Worm (Caenorhabditis elegans): Measurements from ENCODE around the gene C08B6.2.

The C08B6.2 gene

DNA sequence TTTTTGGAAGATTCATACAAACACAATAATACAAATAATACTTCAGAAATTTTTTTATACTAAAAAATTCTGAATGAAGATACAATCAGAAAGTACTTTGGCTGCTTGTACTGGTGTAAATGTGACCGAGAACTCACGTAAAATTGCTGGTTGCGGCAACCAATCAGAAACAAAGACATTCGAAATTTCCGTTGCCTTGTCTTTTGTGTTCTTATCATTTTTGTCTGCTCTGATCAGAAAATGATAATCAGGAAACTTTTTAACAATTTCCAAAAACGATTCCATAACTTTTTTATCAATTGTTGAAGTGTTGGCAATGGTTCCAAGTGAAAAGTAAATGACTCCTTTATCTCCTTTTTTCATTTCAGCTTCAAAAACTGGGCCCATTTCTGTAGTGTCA is 8.6 kb upstream of the C08B6.2 start:
- no peak for TF ChIP-seq unc-62 (GFP tag; optimal IDR thresholded peaks at IDR 0.05)
- peak; percentile 33 for TF ChIP-seq gmeb-1 (tag; optimal IDR thresholded peaks at IDR 0.05)
- no peak for TF ChIP-seq C34F6.9 (tag; optimal IDR thresholded peaks at IDR 0.05)
- TF ChIP-seq fos-1 (tag; optimal IDR thresholded peaks at IDR 0.05), result peak; percentile 83
- no peak for TF ChIP-seq R02D3.7 (tag; optimal IDR thresholded peaks at IDR 0.05)
- TF ChIP-seq nhr-21 (tag; optimal IDR thresholded peaks at IDR 0.05), result no peak
- TF ChIP-seq crh-2 (tag; optimal IDR thresholded peaks at IDR 0.05), result peak; percentile 32
- TF ChIP-seq ztf-1 (GFP tag; conservative IDR thresholded peaks at IDR 0.05), result no peak
- TF ChIP-seq lin-11 (tag; optimal IDR thresholded peaks at IDR 0.05), result no peak
- TF ChIP-seq snpc-4 (tag; optimal IDR thresholded peaks at IDR 0.05), result no peak
- no peak for TF ChIP-seq F13H6.1 (tag; optimal IDR thresholded peaks at IDR 0.05)
- no peak for TF ChIP-seq Y55F3AM.14 (GFP tag; optimal IDR thresholded peaks at IDR 0.05)
- TF ChIP-seq mdl-1 (tag; optimal IDR thresholded peaks at IDR 0.05), result no peak

ce11 chrV:10098429-10098828 is 7.1 kb upstream of the C08B6.2 start, which contains the start of gene ugt-47:
ugt-47 (minus strand) TSS chrV:10098597.
- TF ChIP-seq ztf-4 (tag; optimal IDR thresholded peaks at IDR 0.05) (no peak), ztf-1 (GFP tag; conservative IDR thresholded peaks at IDR 0.05) (no peak), lin-13 (GFP tag; optimal IDR thresholded peaks at IDR 0.05) (no peak), sma-9 (GFP tag; optimal IDR thresholded peaks at IDR 0.05) (no peak), sma-9 (tag; optimal IDR thresholded peaks at IDR 0.05) (no peak), lin-11 (tag; optimal IDR thresholded peaks at IDR 0.05) (no peak), aly-2 (tag; optimal IDR thresholded peaks at IDR 0.05) (no peak), nhr-10 (tag; optimal IDR thresholded peaks at IDR 0.05) (no peak), zag-1 (tag; optimal IDR thresholded peaks at IDR 0.05) (no peak), blmp-1 (tag; optimal IDR thresholded peaks at IDR 0.05; ENCODE audit: insufficient read depth) (no peak), egl-27 (tag; optimal IDR thresholded peaks at IDR 0.05) (no peak), nhr-25 (tag; optimal IDR thresholded peaks at IDR 0.05) (no peak), ZK546.5 (tag; optimal IDR thresholded peaks at IDR 0.05) (no peak), unc-55 (GFP tag; optimal IDR thresholded peaks at IDR 0.05) (no peak), nhr-11 (tag; optimal IDR thresholded peaks at IDR 0.05) (no peak), ztf-11 (tag; optimal IDR thresholded peaks at IDR 0.05) (no peak), elt-3 (tag; optimal IDR thresholded peaks at IDR 0.05) (no peak)

DNA sequence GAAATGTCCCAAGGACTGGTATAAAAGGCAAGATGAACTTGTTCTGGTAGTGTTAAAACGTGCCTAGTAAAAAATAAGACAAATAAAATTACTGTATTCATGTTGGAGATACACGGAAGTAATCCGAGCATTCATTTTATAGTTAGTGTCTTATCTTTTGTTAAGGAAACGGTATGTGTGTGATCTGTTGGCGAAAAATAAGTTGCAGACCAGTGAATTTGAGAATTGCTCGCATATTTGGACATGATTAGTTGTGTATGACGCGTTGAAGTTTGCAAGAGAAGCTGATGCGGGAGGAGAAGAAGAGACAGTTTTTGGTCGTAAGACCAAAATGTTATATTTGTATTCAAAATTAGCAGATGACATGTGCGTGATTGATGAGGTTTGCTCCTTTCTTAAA is 3.6 kb upstream of the C08B6.2 start, which contains the start of gene C08B6.14:
Gene C08B6.14 (minus strand): TSS at position 101 of the 400 bp plus-strand sequence.
- TF ChIP-seq nhr-25 (tag; optimal IDR thresholded peaks at IDR 0.05) (no peak), unc-39 (tag; optimal IDR thresholded peaks at IDR 0.05) (no peak), lin-39 (tag; optimal IDR thresholded peaks at IDR 0.05) (no peak), ama-1 (optimal IDR thresholded peaks at IDR 0.05) (no peak), nhr-10 (tag; optimal IDR thresholded peaks at IDR 0.05) (no peak), nhr-11 (tag; optimal IDR thresholded peaks at IDR 0.05) (no peak), sma-9 (GFP tag; optimal IDR thresholded peaks at IDR 0.05) (no peak), sma-9 (tag; optimal IDR thresholded peaks at IDR 0.05) (no peak), nhr-6 (tag; optimal IDR thresholded peaks at IDR 0.05) (no peak), peb-1 (tag; optimal IDR thresholded peaks at IDR 0.05) (no peak), ceh-16 (tag; optimal IDR thresholded peaks at IDR 0.05) (no peak), unc-55 (GFP tag; optimal IDR thresholded peaks at IDR 0.05) (no peak), zag-1 (tag; optimal IDR thresholded peaks at IDR 0.05) (no peak), egl-27 (tag; optimal IDR thresholded peaks at IDR 0.05) (no peak), gmeb-1 (tag; optimal IDR thresholded peaks at IDR 0.05) (no peak), mab-5 (tag; optimal IDR thresholded peaks at IDR 0.05) (no peak), nhr-237 (tag; optimal IDR thresholded peaks at IDR 0.05) (no peak)

ce11 chrV:10103811-10104210 is 1.7 kb upstream of the C08B6.2 start:
- TF ChIP-seq fos-1 (tag; optimal IDR thresholded peaks at IDR 0.05) (peak; percentile 16), elt-1 (tag; optimal IDR thresholded peaks at IDR 0.05) (no peak), mab-5 (tag; optimal IDR thresholded peaks at IDR 0.05) (no peak), nhr-129 (tag; optimal IDR thresholded peaks at IDR 0.05) (peak; percentile 62), unc-39 (tag; optimal IDR thresholded peaks at IDR 0.05) (no peak)

Measured in whole organism, L2 larva.